Fruit fly (Drosophila melanogaster) whole organism, adult: Measurements from ENCODE around the gene foxo.

Experiments
- CG1620 ChIP-seq: fragments of 200-800 bp; sonication (Bioruptor generic); optimal IDR thresholded peaks from 2 replicates; lab custom pipeline; 2016; ENCODE audit warnings: missing biosample characterization, missing genetic modification characterization
- CG33017 ChIP-seq: fragments of 200-800 bp; sonication (Bioruptor generic); optimal IDR thresholded peaks from 2 replicates; lab custom pipeline; 2018; ENCODE audit warnings: missing biosample characterization, mild to moderate bottlenecking, missing genetic modification characterization, moderate library complexity
- CG5204 ChIP-seq: fragments of 200-800 bp; sonication (Bioruptor generic); optimal IDR thresholded peaks from 2 replicates; lab custom pipeline; 2016; ENCODE audit warnings: missing biosample characterization, missing genetic modification characterization
- Mnt ChIP-seq: fragments of 200-800 bp; sonication (Bioruptor generic); optimal IDR thresholded peaks from 2 replicates; lab custom pipeline; 2016; ENCODE audit warnings: missing biosample characterization, mild to moderate bottlenecking, missing genetic modification characterization
- bab1 ChIP-seq: fragments of 200-800 bp; sonication (Bioruptor generic); optimal IDR thresholded peaks from 3 replicates; lab custom pipeline; 2019; ENCODE audit warnings: missing biosample characterization, mild to moderate bottlenecking, missing genetic modification characterization, moderate library complexity
- cnc ChIP-seq, 2 experiments: fragments of >200 bp; optimal IDR thresholded peaks; 2 replicates each; lab custom pipeline; 2017
- ovo ChIP-seq: fragments of 200-800 bp; sonication (Bioruptor generic); optimal IDR thresholded peaks from 2 replicates; lab custom pipeline; 2016; ENCODE audit warnings: missing biosample characterization, missing genetic modification characterization
- tj ChIP-seq: fragments of 200-800 bp; sonication (Bioruptor generic); optimal IDR thresholded peaks from 3 replicates; lab custom pipeline; 2017; ENCODE audit warnings: missing biosample characterization, mild to moderate bottlenecking, missing genetic modification characterization, moderate library complexity

DNA sequence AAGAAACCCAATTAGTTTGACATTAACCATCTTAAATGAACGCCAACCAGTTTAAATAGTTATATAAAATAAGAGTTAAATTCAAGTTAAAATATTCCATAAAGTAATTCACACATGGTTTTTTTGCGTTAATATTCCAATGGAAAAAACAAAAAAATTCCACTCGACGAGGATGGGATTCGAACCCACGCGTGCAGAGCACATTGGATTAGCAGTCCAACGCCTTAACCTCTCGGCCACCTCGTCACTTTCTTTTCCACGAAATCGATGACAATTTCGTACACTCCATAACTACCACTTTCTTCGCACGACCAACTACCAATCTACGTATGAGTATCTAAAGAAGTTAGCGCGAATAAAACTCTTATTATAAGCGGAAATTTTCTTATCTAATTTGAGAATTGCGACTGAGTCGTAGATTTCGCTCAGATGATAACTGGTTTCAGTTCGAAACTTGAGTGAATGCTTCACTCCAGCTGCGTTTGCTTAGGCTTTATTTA lies 12.3 kb upstream of the foxo start:
- TF ChIP-seq CG5204 (GFP tag; lab: Kevin White, UChicago) (no peak), Mnt (GFP tag; lab: Kevin White, UChicago) (no peak), CG33017 (no peak), bab1 (GFP tag; lab: Kevin White, UChicago) (no peak), ovo (GFP tag; lab: Kevin White, UChicago) (no peak), CG1620 (GFP tag; lab: Kevin White, UChicago) (no peak), cnc (optimal IDR thresholded peaks at IDR 0.05; lab: Kevin White, UChicago) (no peak), tj (GFP tag; lab: Kevin White, UChicago) (no peak)
